Worm (Caenorhabditis elegans) whole organism, L4 larva: ENCODE results near the gene Y80D4G.2.

ENCODE experiments used
- F44E2.7 ChIP-seq: fragments of 200-800 bp; sonication (Bioruptor generic); IDR thresholded peaks from 2 replicates; pipeline ENCODE4 v2.1.2; 2022; ENCODE audit warnings: missing genetic modification characterization, missing compliant biosample characterization
- R02D3.7 ChIP-seq: fragments of 150-350 bp; sonication (generic microtip); optimal IDR thresholded peaks from 3 replicates; lab custom pipeline; 2014; ENCODE audit warnings: missing biosample characterization, missing genetic modification characterization
- T20F7.1 ChIP-seq: fragments of 200-800 bp; sonication (Bioruptor generic); optimal IDR thresholded peaks from 2 replicates; lab custom pipeline; 2018; ENCODE audit warnings: mild to moderate bottlenecking, missing genetic modification characterization, missing compliant biosample characterization
- Y5F2A.4 ChIP-seq: fragments of 200-800 bp; sonication (Bioruptor generic); optimal IDR thresholded peaks from 2 replicates; lab custom pipeline; 2018; ENCODE audit warnings: mild to moderate bottlenecking, missing genetic modification characterization, missing compliant biosample characterization
- aha-1 ChIP-seq: fragments of 150-350 bp; peaks from one replicate; lab custom pipeline; 2014; ENCODE audit warnings: missing biosample characterization, missing genetic modification characterization
- aly-2 ChIP-seq: sonication (generic microtip); optimal IDR thresholded peaks from 2 replicates; lab custom pipeline; 2018; ENCODE audit warnings: missing biosample characterization, missing genetic modification characterization
- arid-1 ChIP-seq: fragments of 200-800 bp; sonication (Bioruptor generic); conservative IDR thresholded peaks from 2 replicates; pipeline ENCODE4 v1.3.6; 2022; ENCODE audit warnings: missing genetic modification reagents, missing genetic modification characterization, missing compliant biosample characterization
- ceh-44 ChIP-seq: fragments of 200-800 bp; sonication (Bioruptor generic); IDR thresholded peaks from 2 replicates; pipeline ENCODE4 v1.3.6; 2022; ENCODE audit warnings: missing genetic modification reagents, missing genetic modification characterization, missing compliant biosample characterization
- daf-16 ChIP-seq, 3 experiments: sonication (generic microtip); optimal IDR thresholded peaks; 2 replicates each; lab custom pipeline; 2016 to 2017; ENCODE audit warnings: missing genetic modification characterization in 3 of 3, missing genetic modification reagents in 3 of 3, mild to moderate bottlenecking in 2 of 3, missing compliant biosample characterization in 2 of 3, missing biosample characterization in 1 of 3, moderate library complexity in 1 of 3
- daf-8 ChIP-seq: fragments of 200-800 bp; sonication (Bioruptor generic); IDR thresholded peaks from 2 replicates; pipeline ENCODE4 v1.3.6; 2022; ENCODE audit warnings: missing genetic modification characterization, missing compliant biosample characterization
- dmd-8 ChIP-seq: fragments of 200-800 bp; sonication (Bioruptor generic); IDR thresholded peaks from 2 replicates; pipeline ENCODE4 v1.3.6; 2022; ENCODE audit warnings: missing genetic modification characterization, missing compliant biosample characterization
- dpl-1 ChIP-seq: fragments of 150-350 bp; optimal IDR thresholded peaks from 2 replicates; lab custom pipeline; 2014; ENCODE audit warnings: missing biosample characterization, missing genetic modification reagents, missing genetic modification characterization
- duxl-1 ChIP-seq: sonication (generic microtip); optimal IDR thresholded peaks from 2 replicates; lab custom pipeline; 2016; ENCODE audit warnings: mild to moderate bottlenecking, missing genetic modification characterization, moderate library complexity, missing compliant biosample characterization; ENCODE audit not compliant: poor library complexity
- egl-43 ChIP-seq: fragments of 200-800 bp; sonication (Bioruptor generic); IDR thresholded peaks from 2 replicates; pipeline ENCODE4 v1.3.6; 2022; ENCODE audit warnings: missing genetic modification reagents, missing genetic modification characterization, missing compliant biosample characterization
- fkh-10 ChIP-seq: fragments of 150-350 bp; optimal IDR thresholded peaks from 2 replicates; lab custom pipeline; 2014; ENCODE audit warnings: missing biosample characterization, missing genetic modification reagents, missing genetic modification characterization
- hlh-30 ChIP-seq: sonication (generic microtip); optimal IDR thresholded peaks from 2 replicates; lab custom pipeline; 2017; ENCODE audit warnings: antibody characterized with exemption, mild to moderate bottlenecking, missing genetic modification characterization, missing compliant biosample characterization; ENCODE audit not compliant: insufficient read depth
- hmg-1.1 ChIP-seq: fragments of 200-800 bp; sonication (Bioruptor generic); IDR thresholded peaks from 2 replicates; pipeline ENCODE4 v1.3.6; 2022; ENCODE audit warnings: missing genetic modification reagents, missing genetic modification characterization, missing compliant biosample characterization
- lin-13 ChIP-seq: fragments of 150-350 bp; optimal IDR thresholded peaks from 2 replicates; lab custom pipeline; 2014; ENCODE audit warnings: missing biosample characterization, missing genetic modification reagents, missing genetic modification characterization
- lsy-2 ChIP-seq, 2 experiments: fragments of 150-350 bp in 1 of 2; sonication (generic microtip) in 1 of 2; optimal IDR thresholded peaks; 2 replicates each; lab custom pipeline; 2014 to 2017; ENCODE audit warnings: missing biosample characterization in 2 of 2, missing genetic modification characterization in 2 of 2
- madf-9 ChIP-seq: fragments of 200-800 bp; sonication (Bioruptor generic); conservative IDR thresholded peaks from 2 replicates; pipeline ENCODE4 v1.3.6; 2022; ENCODE audit warnings: missing genetic modification reagents, missing genetic modification characterization, missing compliant biosample characterization
- mdl-1 ChIP-seq, 2 experiments: fragments of 150-350 bp in 1 of 2; sonication (generic microtip) in 1 of 2; optimal IDR thresholded peaks; 2 replicates each; lab custom pipeline; 2014 to 2017; ENCODE audit warnings: missing biosample characterization in 2 of 2, missing genetic modification characterization in 2 of 2
- mep-1 ChIP-seq: fragments of 150-350 bp; sonication (generic microtip); optimal IDR thresholded peaks from 3 replicates; lab custom pipeline; 2014; ENCODE audit warnings: missing biosample characterization, missing genetic modification characterization
- mes-2 ChIP-seq: sonication (generic microtip); optimal IDR thresholded peaks from 2 replicates; lab custom pipeline; 2016; ENCODE audit warnings: missing genotype, mild to moderate bottlenecking, missing genetic modification characterization, missing compliant biosample characterization; ENCODE audit not compliant: poor library complexity, severe bottlenecking
- nhr-111 ChIP-seq: fragments of 200-800 bp; sonication (Bioruptor generic); optimal IDR thresholded peaks from 2 replicates; lab custom pipeline; 2018; ENCODE audit warnings: mild to moderate bottlenecking, missing genetic modification characterization, missing compliant biosample characterization
- nhr-237 ChIP-seq: sonication (generic microtip); optimal IDR thresholded peaks from 2 replicates; lab custom pipeline; 2017; ENCODE audit warnings: missing biosample characterization, missing genetic modification characterization
- nhr-6 ChIP-seq: fragments of 150-350 bp; optimal IDR thresholded peaks from 2 replicates; lab custom pipeline; 2014; ENCODE audit warnings: missing biosample characterization, missing genetic modification characterization
- pha-4 ChIP-seq, 2 experiments: fragments of 150-350 bp in 1 of 2; fragments of 200-800 bp in 1 of 2; sonication (Bioruptor generic) in 1 of 2; IDR thresholded peaks in 1 of 2; optimal IDR thresholded peaks in 1 of 2; 2 replicates each; pipeline versions ENCODE4 v1.3.6 to Lab custom; 2014 to 2022; ENCODE audit warnings: missing genetic modification characterization in 2 of 2, missing genetic modification reagents in 2 of 2, missing biosample characterization in 1 of 2, missing compliant biosample characterization in 1 of 2
- php-3 ChIP-seq: fragments of 200-800 bp; sonication (Bioruptor generic); IDR thresholded peaks from 2 replicates; pipeline ENCODE4 v1.3.6; 2022; ENCODE audit warnings: missing genetic modification reagents, missing genetic modification characterization, missing compliant biosample characterization
- rbr-2 ChIP-seq: sonication (generic microtip); optimal IDR thresholded peaks from 2 replicates; lab custom pipeline; 2016; ENCODE audit warnings: missing genotype, missing genetic modification characterization, missing compliant biosample characterization
- set-16 ChIP-seq: fragments of 200-800 bp; sonication (Bioruptor generic); IDR thresholded peaks from 2 replicates; pipeline ENCODE4 v1.3.6; 2022; ENCODE audit warnings: missing genetic modification reagents, missing genetic modification characterization, missing compliant biosample characterization
- unc-39 ChIP-seq: sonication (generic microtip); optimal IDR thresholded peaks from 2 replicates; lab custom pipeline; 2017; ENCODE audit warnings: missing biosample characterization, missing genetic modification characterization
- unc-62 ChIP-seq, 3 experiments: fragments of 150-350 bp in 1 of 3; sonication (generic microtip); optimal IDR thresholded peaks in 2 of 3; peaks in 1 of 3; 1 replicate in 1 of 3; 2 replicates in 2 of 3; lab custom pipeline; 2014 to 2017; ENCODE audit warnings: missing biosample characterization in 3 of 3, missing genetic modification characterization in 3 of 3, missing genetic modification reagents in 3 of 3, missing genotype in 1 of 3
- zag-1 ChIP-seq: fragments of 150-350 bp; optimal IDR thresholded peaks from 2 replicates; lab custom pipeline; 2014; ENCODE audit warnings: missing biosample characterization, missing genetic modification characterization
- zfp-2 ChIP-seq: sonication (generic microtip); optimal IDR thresholded peaks from 2 replicates; lab custom pipeline; 2016; ENCODE audit warnings: mild to moderate bottlenecking, missing genetic modification characterization, missing compliant biosample characterization
- ztf-7 ChIP-seq: fragments of 150-350 bp; optimal IDR thresholded peaks from 2 replicates; lab custom pipeline; 2014; ENCODE audit warnings: missing biosample characterization, missing genetic modification characterization

Y80D4G.2 gene

DNA sequence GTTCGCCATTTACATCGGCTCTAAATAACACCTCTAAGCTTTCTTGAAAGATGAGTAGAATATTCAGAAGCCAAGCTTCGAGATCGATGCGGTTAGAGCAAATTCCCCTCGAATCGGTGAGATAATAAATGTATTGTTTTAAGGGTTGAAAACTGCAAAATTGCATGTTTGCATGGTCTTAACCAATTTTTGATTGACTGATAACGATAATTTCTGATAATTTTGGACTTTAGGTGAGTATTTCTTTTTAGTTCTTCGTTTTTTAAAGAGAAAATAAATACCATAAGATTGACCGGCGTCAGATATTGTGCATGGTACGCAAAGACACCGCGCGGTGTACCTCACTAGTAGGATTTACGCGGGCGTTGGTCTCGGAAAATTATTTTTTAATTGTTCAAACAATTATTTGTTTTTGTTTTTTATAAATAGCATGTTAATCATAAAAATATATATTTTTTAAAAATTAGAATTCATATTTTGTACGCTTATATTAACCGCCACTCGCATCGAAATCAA, 10.2 kb downstream of the Y80D4G.2 start, which contains the start of gene cup-5:
Gene cup-5 (plus strand): TSS at position 51 of the 516 bp plus-strand sequence.
- TF ChIP-seq pha-4 (GFP tag; IDR thresholded peaks at IDR 0.05; lab: Robert Waterston, UW) (no peak), pha-4 (tag; optimal IDR thresholded peaks at IDR 0.05; lab: Kevin White, UChicago) (peak; percentile 52), mes-2 (tag; lab: Kevin White, UChicago) (peak; percentile 77), R02D3.7 (tag; lab: Kevin White, UChicago) (peak; percentile 79), T20F7.1 (GFP tag; lab: Kevin White, UChicago) (peak; percentile 11), hlh-30 (tag; lab: Kevin White, UChicago) (no peak), egl-43 (GFP tag; lab: Robert Waterston, UW) (no peak), dpl-1 (GFP tag; lab: Kevin White, UChicago) (peak; percentile 48)
- TF ChIP-seq, all 104 proteins: peak for 5

DNA sequence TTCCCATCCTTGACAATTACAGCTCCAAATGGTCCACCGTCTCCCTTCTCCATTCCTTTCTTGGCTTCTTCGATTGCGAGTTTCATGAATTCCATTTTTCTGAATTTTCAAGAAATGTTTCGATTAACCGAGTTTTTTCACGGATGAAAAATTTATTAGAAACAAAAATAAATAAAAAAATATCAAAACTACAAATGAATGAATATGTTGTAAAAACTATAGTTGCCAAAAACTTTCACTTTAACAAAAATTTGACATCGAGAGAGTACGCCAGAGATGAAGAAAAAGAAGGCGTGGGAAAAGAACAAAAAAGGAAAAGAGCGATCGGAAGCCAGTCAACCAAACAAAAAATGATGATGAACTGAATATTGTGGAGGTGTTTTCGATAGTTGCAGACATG, 11.5 kb downstream of the Y80D4G.2 start, which contains the start of gene R13A5.10:
Gene R13A5.10 (minus strand): TSS at position 101 of the 400 bp plus-strand sequence.
- TF ChIP-seq nhr-6 (tag; lab: Kevin White, UChicago) (no peak), dmd-8 (GFP tag; lab: Robert Waterston, UW) (no peak), php-3 (no peak), nhr-111 (GFP tag; lab: Kevin White, UChicago) (no peak), arid-1 (GFP tag; lab: Robert Waterston, UW) (no peak), Y5F2A.4 (no peak), duxl-1 (tag; lab: Kevin White, UChicago) (no peak), hlh-30 (tag; lab: Kevin White, UChicago) (no peak), madf-9 (GFP tag; lab: Robert Waterston, UW) (no peak), zag-1 (tag; lab: Kevin White, UChicago) (no peak), F44E2.7 (GFP tag; lab: Robert Waterston, UW) (no peak), ceh-44 (GFP tag; lab: Robert Waterston, UW) (no peak), daf-8 (GFP tag; lab: Robert Waterston, UW) (no peak), ztf-7 (tag; lab: Kevin White, UChicago) (no peak)

DNA sequence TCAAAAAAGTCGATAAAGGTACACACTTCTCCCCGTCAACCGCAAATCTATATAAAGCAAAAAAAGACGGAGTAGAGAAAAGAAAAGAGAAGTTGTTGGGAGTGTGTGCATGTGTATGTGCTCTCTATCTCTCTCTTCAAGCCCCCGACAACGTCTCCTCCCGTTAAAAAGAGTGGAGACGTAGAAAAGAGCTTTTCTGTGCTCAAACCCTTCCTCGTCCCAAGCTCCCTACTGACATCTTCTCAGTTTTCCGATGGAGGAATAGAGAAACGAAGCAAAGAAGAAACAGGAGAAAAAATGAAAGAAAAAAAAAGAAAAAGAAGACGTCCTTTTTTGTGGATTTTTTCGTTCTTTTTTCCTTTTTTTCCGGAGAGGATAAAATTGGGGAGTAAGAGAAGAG, 13.8 kb downstream of the Y80D4G.2 start:
- TF ChIP-seq fkh-10 (GFP tag; lab: Kevin White, UChicago), result peak; percentile 18
- no peak for TF ChIP-seq unc-39 (tag; lab: Kevin White, UChicago)
- TF ChIP-seq ztf-7 (tag; lab: Kevin White, UChicago), result no peak
- TF ChIP-seq aly-2, result no peak
- TF ChIP-seq hlh-30 (tag; lab: Kevin White, UChicago), result peak; percentile 8
- TF ChIP-seq mdl-1 (tag; optimal IDR thresholded peaks at IDR 0.05; lab: Kevin White, UChicago), result peak in 1 of 2 experiments; percentile 3
- TF ChIP-seq nhr-6 (tag; lab: Kevin White, UChicago), result no peak
- TF ChIP-seq lin-13 (GFP tag; lab: Kevin White, UChicago), result no peak
- peak; percentile 97 for TF ChIP-seq aha-1 (tag; lab: Kevin White, UChicago)
- peak; percentile 60 for TF ChIP-seq hmg-1.1 (GFP tag; lab: Robert Waterston, UW)
- TF ChIP-seq unc-62 (GFP tag; optimal IDR thresholded peaks at IDR 0.05 in 1 of 2; lab: Kevin White, UChicago), result peak in 1 of 2 experiments; percentile 91
- TF ChIP-seq unc-62 (tag; optimal IDR thresholded peaks at IDR 0.05; lab: Kevin White, UChicago), result no peak
- no peak for TF ChIP-seq zag-1 (tag; lab: Kevin White, UChicago)
- TF ChIP-seq daf-8 (GFP tag; lab: Robert Waterston, UW), result no peak
- peak; percentile 62 for TF ChIP-seq mep-1
- TF ChIP-seq set-16 (GFP tag; lab: Robert Waterston, UW), result no peak
- no peak for TF ChIP-seq nhr-237 (tag; lab: Kevin White, UChicago)
- no peak for TF ChIP-seq dmd-8 (GFP tag; lab: Robert Waterston, UW)
- peak; percentile 3 for TF ChIP-seq mes-2 (tag; lab: Kevin White, UChicago)
- TF ChIP-seq daf-16 (GFP tag; optimal IDR thresholded peaks at IDR 0.05; lab: Kevin White, UChicago), result no peak
- no peak for TF ChIP-seq daf-16 (tag; optimal IDR thresholded peaks at IDR 0.05; lab: Kevin White, UChicago)
- peak; percentile 26 to 66 for TF ChIP-seq lsy-2 (tag; optimal IDR thresholded peaks at IDR 0.05; lab: Kevin White, UChicago)
- no peak for TF ChIP-seq R02D3.7 (tag; lab: Kevin White, UChicago)
- peak; percentile 52 for TF ChIP-seq rbr-2 (tag; lab: Kevin White, UChicago)
- no peak for TF ChIP-seq zfp-2 (tag; lab: Kevin White, UChicago)
